Worm (Caenorhabditis elegans) whole organism, L3 larva: ENCODE data around the gene F16B12.6.

Experiments used
- aly-2 ChIP-seq: fragments of 150-350 bp; optimal IDR thresholded peaks from 2 replicates; lab custom pipeline; 2014; ENCODE audit warnings: missing biosample characterization, missing genetic modification characterization
- ceh-82 ChIP-seq: fragments of 150-350 bp; optimal IDR thresholded peaks from 2 replicates; lab custom pipeline; 2014; ENCODE audit warnings: missing biosample characterization, missing genetic modification characterization
- fkh-10 ChIP-seq: sonication (generic microtip); optimal IDR thresholded peaks from 2 replicates; lab custom pipeline; 2017; ENCODE audit warnings: missing biosample characterization, missing genetic modification reagents, missing genetic modification characterization
- nhr-25 ChIP-seq: sonication (generic microtip); optimal IDR thresholded peaks from 2 replicates; lab custom pipeline; 2017; ENCODE audit warnings: missing biosample characterization, missing genetic modification characterization
- nhr-77 ChIP-seq: fragments of 150-350 bp; optimal IDR thresholded peaks from 2 replicates; lab custom pipeline; 2014; ENCODE audit warnings: missing biosample characterization, missing genetic modification characterization

- TF ChIP-seq fkh-10: no peak
- no peak for TF ChIP-seq ceh-82 (tag; lab: Kevin White, UChicago)
- no peak for TF ChIP-seq aly-2 (tag; lab: Kevin White, UChicago)
- no peak for TF ChIP-seq nhr-77 (tag; lab: Kevin White, UChicago)
- no peak for TF ChIP-seq nhr-25 (tag; lab: Kevin White, UChicago)
Observed at ce11 chrX:14140040-14140439, 37.9 kb downstream of the F16B12.6 start, which contains the start of gene nkat-1.
